Worm (Caenorhabditis elegans) whole organism, L1 larva: ENCODE measurements around the gene C35A5.10.

Experiments
- ceh-63 ChIP-seq: fragments of 200-800 bp; sonication (Bioruptor generic); optimal IDR thresholded peaks from 2 replicates; lab custom pipeline; 2018; ENCODE audit warnings: mild to moderate bottlenecking, missing genetic modification characterization, missing compliant biosample characterization
- dsc-1 ChIP-seq: sonication (generic microtip); optimal IDR thresholded peaks from 2 replicates; lab custom pipeline; 2016; ENCODE audit warnings: mild to moderate bottlenecking, missing genetic modification characterization, missing compliant biosample characterization
- lin-13 ChIP-seq: fragments of 150-350 bp; optimal IDR thresholded peaks from 2 replicates; lab custom pipeline; 2014; ENCODE audit warnings: missing biosample characterization, missing genetic modification reagents, missing genetic modification characterization
- mef-2 ChIP-seq: fragments of 150-350 bp; optimal IDR thresholded peaks from 2 replicates; lab custom pipeline; 2014; ENCODE audit warnings: missing biosample characterization, missing genetic modification characterization
- rnt-1 ChIP-seq: sonication (generic microtip); optimal IDR thresholded peaks from 2 replicates; lab custom pipeline; 2016; ENCODE audit warnings: mild to moderate bottlenecking, missing genetic modification characterization, moderate library complexity, missing compliant biosample characterization
- unc-62 ChIP-seq: fragments of 150-350 bp; optimal IDR thresholded peaks from 2 replicates; lab custom pipeline; 2014; ENCODE audit warnings: missing biosample characterization, missing genetic modification reagents, missing genetic modification characterization
- zip-4 ChIP-seq: fragments of 200-800 bp; sonication (Bioruptor generic); optimal IDR thresholded peaks from 2 replicates; lab custom pipeline; 2018; ENCODE audit warnings: mild to moderate bottlenecking, missing genetic modification characterization, moderate library complexity, missing compliant biosample characterization

DNA sequence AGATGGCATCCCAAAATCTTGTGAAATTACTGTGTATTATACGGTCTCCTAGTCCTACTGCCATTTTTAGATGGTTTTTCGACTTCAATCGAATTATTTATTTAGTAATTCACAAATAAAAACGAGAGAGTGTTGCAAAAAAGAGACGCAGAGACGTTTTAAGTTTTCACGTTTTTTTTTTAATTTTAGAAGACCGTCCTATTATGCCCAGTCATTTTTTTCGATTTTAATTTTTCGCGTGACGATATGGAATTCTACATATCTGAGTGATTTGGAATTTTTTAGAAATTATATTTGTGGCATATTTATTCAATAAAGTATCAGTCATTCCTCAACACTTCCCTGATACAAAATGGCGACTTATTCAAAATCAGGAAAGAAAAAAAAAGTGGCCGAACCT lies 7.3 kb upstream of the C35A5.10 start, which contains the start of gene C35A5.4:
- TF ChIP-seq ceh-63 (no peak), mef-2 (no peak), zip-4 (GFP tag; lab: Kevin White, UChicago) (no peak), dsc-1 (tag; lab: Kevin White, UChicago) (no peak), lin-13 (GFP tag; lab: Kevin White, UChicago) (no peak), rnt-1 (no peak), unc-62 (no peak)
